Worm (Caenorhabditis elegans) whole organism, late embryonic: ENCODE measurements around the gene K10G4.5.

Experiments
- K02D7.2 ChIP-seq: sonication (generic microtip); optimal IDR thresholded peaks from 2 replicates; lab custom pipeline; 2017; ENCODE audit warnings: mild to moderate bottlenecking, missing genetic modification characterization, missing compliant biosample characterization
- T23F11.4 ChIP-seq: fragments of 200-800 bp; sonication (Bioruptor generic); optimal IDR thresholded peaks from 2 replicates; lab custom pipeline; 2018; ENCODE audit warnings: mild to moderate bottlenecking, missing genetic modification characterization, missing compliant biosample characterization
- ceh-30 ChIP-seq: fragments of 150-350 bp; optimal IDR thresholded peaks from 2 replicates; lab custom pipeline; 2014; ENCODE audit warnings: missing biosample characterization, missing genetic modification characterization
- fkh-10 ChIP-seq: fragments of 150-350 bp; optimal IDR thresholded peaks from 2 replicates; lab custom pipeline; 2014; ENCODE audit warnings: missing biosample characterization, missing genetic modification reagents, missing genetic modification characterization

- TF ChIP-seq ceh-30 (tag; lab: Kevin White, UChicago) (no peak), K02D7.2 (tag; lab: Kevin White, UChicago) (no peak), T23F11.4 (GFP tag; lab: Kevin White, UChicago) (no peak), fkh-10 (no peak)
Observed at ce11 chrV:17284159-17284558, 17.1 kb downstream of the K10G4.5 start.
